Worm (Caenorhabditis elegans) whole organism, L2 larva: ENCODE results near the gene inx-8.

Experiments used
- ZK546.5 ChIP-seq: sonication (generic microtip); optimal IDR thresholded peaks from 2 replicates; lab custom pipeline; 2017; ENCODE audit warnings: missing biosample characterization, missing genetic modification characterization
- egl-27 ChIP-seq: sonication (generic microtip); optimal IDR thresholded peaks from 3 replicates; lab custom pipeline; 2017; ENCODE audit warnings: missing biosample characterization, missing genetic modification reagents, missing genetic modification characterization
- gmeb-1 ChIP-seq: fragments of 150-350 bp; optimal IDR thresholded peaks from 2 replicates; lab custom pipeline; 2014; ENCODE audit warnings: missing biosample characterization, missing genetic modification characterization
- lin-11 ChIP-seq: fragments of 150-350 bp; sonication (generic microtip); optimal IDR thresholded peaks from 2 replicates; lab custom pipeline; 2014; ENCODE audit warnings: missing biosample characterization, missing genetic modification characterization, inconsistent platforms, mixed read lengths
- lsy-2 ChIP-seq, 2 experiments: fragments of 150-350 bp in 1 of 2; sonication (generic microtip) in 1 of 2; optimal IDR thresholded peaks; 2 replicates each; lab custom pipeline; 2014 to 2017; ENCODE audit warnings: missing biosample characterization in 2 of 2, missing genetic modification characterization in 2 of 2
- nhr-237 ChIP-seq: fragments of 150-350 bp; optimal IDR thresholded peaks from 2 replicates; lab custom pipeline; 2014; ENCODE audit warnings: missing biosample characterization, missing genetic modification characterization
- snpc-4 ChIP-seq: fragments of 150-350 bp; optimal IDR thresholded peaks from 2 replicates; lab custom pipeline; 2014; ENCODE audit warnings: missing biosample characterization, missing genetic modification characterization
- unc-62 ChIP-seq: fragments of 150-350 bp; optimal IDR thresholded peaks from 2 replicates; lab custom pipeline; 2014; ENCODE audit warnings: missing biosample characterization, missing genetic modification reagents, missing genetic modification characterization

DNA sequence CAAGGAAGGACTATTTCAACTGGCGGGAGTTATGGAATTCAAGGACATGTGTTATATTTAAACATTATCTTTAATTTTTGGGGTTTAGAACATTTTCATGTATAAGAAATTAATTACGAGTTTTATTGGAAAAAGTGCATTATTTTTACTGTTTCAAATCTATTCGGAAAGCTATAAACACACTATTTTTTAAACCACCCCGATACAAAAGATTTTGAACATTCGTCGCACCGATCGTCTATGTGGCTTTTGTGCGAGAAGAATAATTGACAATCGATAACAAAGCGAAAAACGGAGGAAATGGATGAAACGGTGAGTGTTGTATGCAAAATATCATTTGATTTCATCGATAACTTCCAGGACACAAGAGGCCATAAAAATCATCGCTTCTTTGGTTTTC lies 8.6 kb upstream of the inx-8 start, which contains the start of gene ZK809.9:
- TF ChIP-seq egl-27 (tag; lab: Kevin White, UChicago) = no peak
- TF ChIP-seq lsy-2 (tag; optimal IDR thresholded peaks at IDR 0.05; lab: Kevin White, UChicago) = no peak
- no peak for TF ChIP-seq lin-11 (tag; lab: Kevin White, UChicago)
- no peak for TF ChIP-seq gmeb-1 (tag; lab: Kevin White, UChicago)
- TF ChIP-seq unc-62 (GFP tag; lab: Kevin White, UChicago) = no peak
- no peak for TF ChIP-seq nhr-237 (tag; lab: Kevin White, UChicago)
- no peak for TF ChIP-seq ZK546.5
- no peak for TF ChIP-seq snpc-4 (tag; lab: Kevin White, UChicago)
